Worm (Caenorhabditis elegans) whole organism, mixed stage, embryonic: ENCODE measurements around the gene C35D6.13.

Source experiments
- bed-3 ChIP-seq: fragments of 200-800 bp; sonication (Bioruptor generic); optimal IDR thresholded peaks from 3 replicates; lab custom pipeline; 2018; ENCODE audit warnings: mild to moderate bottlenecking, missing genetic modification characterization, moderate library complexity, missing compliant biosample characterization
- blmp-1 ChIP-seq: fragments of 150-350 bp; optimal IDR thresholded peaks from 2 replicates; lab custom pipeline; 2014; ENCODE audit warnings: missing biosample characterization, missing genetic modification characterization
- ceh-43 ChIP-seq: fragments of 200-800 bp; sonication (Bioruptor generic); optimal IDR thresholded peaks from 2 replicates; lab custom pipeline; 2018; ENCODE audit warnings: mild to moderate bottlenecking, missing genetic modification characterization, moderate library complexity, missing compliant biosample characterization
- ces-1 ChIP-seq: fragments of 150-350 bp; optimal IDR thresholded peaks from 2 replicates; lab custom pipeline; 2014; ENCODE audit warnings: missing biosample characterization, missing genetic modification reagents, missing genetic modification characterization
- elt-3 ChIP-seq: fragments of 150-350 bp; optimal IDR thresholded peaks from 2 replicates; lab custom pipeline; 2014; ENCODE audit warnings: missing biosample characterization, missing genetic modification characterization
- lin-13 ChIP-seq: fragments of 150-350 bp; optimal IDR thresholded peaks from 2 replicates; lab custom pipeline; 2014; ENCODE audit warnings: missing biosample characterization, missing genetic modification characterization
- lsy-2 ChIP-seq: fragments of 150-350 bp; optimal IDR thresholded peaks from 2 replicates; lab custom pipeline; 2014; ENCODE audit warnings: missing biosample characterization, missing genetic modification characterization
- mab-5 ChIP-seq: fragments of 150-350 bp; optimal IDR thresholded peaks from 2 replicates; lab custom pipeline; 2014; ENCODE audit warnings: missing biosample characterization, missing genetic modification characterization
- nhr-28 ChIP-seq: fragments of 150-350 bp; optimal IDR thresholded peaks from 2 replicates; lab custom pipeline; 2014; ENCODE audit warnings: missing biosample characterization, missing genetic modification characterization
- nhr-76 ChIP-seq: sonication (generic microtip); optimal IDR thresholded peaks from 2 replicates; lab custom pipeline; 2017; ENCODE audit warnings: missing biosample characterization, missing genetic modification characterization
- sem-2 ChIP-seq: fragments of 200-800 bp; sonication (Bioruptor generic); optimal IDR thresholded peaks from 2 replicates; lab custom pipeline; 2018; ENCODE audit warnings: mild to moderate bottlenecking, missing genetic modification characterization, missing compliant biosample characterization
- snpc-4 ChIP-seq: fragments of 150-350 bp; optimal IDR thresholded peaks from 2 replicates; lab custom pipeline; 2014; ENCODE audit warnings: missing biosample characterization, missing genetic modification characterization
- sptf-1 ChIP-seq: sonication (generic microtip); optimal IDR thresholded peaks from 2 replicates; lab custom pipeline; 2017; ENCODE audit warnings: mild to moderate bottlenecking, missing genetic modification characterization, moderate library complexity, missing compliant biosample characterization
- unc-62 ChIP-seq: fragments of 150-350 bp; optimal IDR thresholded peaks from 2 replicates; lab custom pipeline; 2014; ENCODE audit warnings: missing biosample characterization, missing genetic modification reagents, missing genetic modification characterization

DNA sequence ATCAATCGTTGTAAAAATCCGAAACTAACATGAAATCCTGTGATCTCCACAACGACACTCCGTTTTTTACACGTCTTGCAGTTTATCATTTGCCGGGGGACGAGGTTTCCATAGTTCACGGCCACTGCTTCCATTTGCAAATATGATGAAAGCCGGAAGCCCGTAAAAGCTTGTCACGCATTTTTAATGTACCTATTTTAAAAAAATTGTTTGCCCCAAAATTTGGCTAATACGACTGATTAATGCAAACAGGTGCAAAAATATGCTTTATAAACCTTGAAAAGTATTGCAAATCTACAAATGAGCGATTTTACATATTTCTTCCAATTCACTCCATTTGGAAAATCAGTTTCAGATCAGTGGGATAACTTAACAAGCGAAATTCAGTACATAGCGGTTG, 16.0 kb upstream of the C35D6.13 start, which contains the start of gene srz-61:
- no peak for TF ChIP-seq blmp-1 (tag; lab: Kevin White, UChicago)
- TF ChIP-seq sem-2 (GFP tag; lab: Kevin White, UChicago), result no peak
- TF ChIP-seq nhr-76 (tag; lab: Kevin White, UChicago), result no peak
- no peak for TF ChIP-seq lsy-2
- no peak for TF ChIP-seq sptf-1 (tag; lab: Kevin White, UChicago)
- TF ChIP-seq unc-62 (GFP tag; lab: Kevin White, UChicago), result no peak
- TF ChIP-seq elt-3 (tag; lab: Kevin White, UChicago), result no peak
- no peak for TF ChIP-seq nhr-28 (tag; lab: Kevin White, UChicago)
- no peak for TF ChIP-seq snpc-4 (tag; lab: Kevin White, UChicago)
- no peak for TF ChIP-seq bed-3 (GFP tag; lab: Kevin White, UChicago)
- no peak for TF ChIP-seq ceh-43 (GFP tag; lab: Kevin White, UChicago)
- TF ChIP-seq mab-5 (tag; lab: Kevin White, UChicago), result no peak
- TF ChIP-seq ces-1, result no peak
- no peak for TF ChIP-seq lin-13 (tag; lab: Kevin White, UChicago)
